Fruit fly (Drosophila melanogaster): ENCODE data around the gene RpL34a.

RpL34a gene

dm6 chr3R:26081380-26081991 is 22.4 kb upstream of the RpL34a start (continued):
- no peak for TF ChIP-seq CG15011 (GFP tag; optimal IDR thresholded peaks at IDR 0.05)
- TF ChIP-seq CG42726 (GFP tag; IDR thresholded peaks at IDR 0.05; ENCODE audit: partially characterized antibody): no peak
- no peak for TF ChIP-seq salm (tag; optimal IDR thresholded peaks at IDR 0.05)
- no peak for TF ChIP-seq Mes4 (GFP tag; optimal IDR thresholded peaks at IDR 0.05)
- no peak for TF ChIP-seq Lpt (GFP tag; optimal IDR thresholded peaks at IDR 0.05)
- TF ChIP-seq pb (GFP tag; optimal IDR thresholded peaks at IDR 0.05): no peak
- peak; percentile 60 for TF ChIP-seq CG13424 (tag; optimal IDR thresholded peaks at IDR 0.05)
- no peak for TF ChIP-seq CG14050 (GFP tag; IDR thresholded peaks at IDR 0.05)
- TF ChIP-seq CG8388 (GFP tag; optimal IDR thresholded peaks at IDR 0.05): peak; percentile 54
- TF ChIP-seq cas (GFP tag; IDR thresholded peaks at IDR 0.05): no peak
- no peak for TF ChIP-seq Scr (GFP tag; IDR thresholded peaks at IDR 0.05; ENCODE audit: partially characterized antibody)
- TF ChIP-seq pfk (GFP tag; optimal IDR thresholded peaks at IDR 0.05): no peak
- TF ChIP-seq C15 (GFP tag; IDR thresholded peaks at IDR 0.05): no peak
- TF ChIP-seq sim (GFP tag; IDR thresholded peaks at IDR 0.05): 0 out of 2 replicates have a peak, but pooled peaks have one; percentile 7
- TF ChIP-seq CG18764 (GFP tag; optimal IDR thresholded peaks at IDR 0.05): peak; percentile 13
- TF ChIP-seq CG11085 (GFP tag; IDR thresholded peaks at IDR 0.05): no peak
- no peak for TF ChIP-seq ab (GFP tag; optimal IDR thresholded peaks at IDR 0.05)
- no peak for TF ChIP-seq Mad (GFP tag; optimal IDR thresholded peaks at IDR 0.05)
- peak; percentile 82 for TF ChIP-seq CG2712 (tag; optimal IDR thresholded peaks at IDR 0.05)
- no peak for TF ChIP-seq CG13296 (GFP tag; optimal IDR thresholded peaks at IDR 0.05)
- TF ChIP-seq CG4617 (GFP tag; optimal IDR thresholded peaks at IDR 0.05; ENCODE audit: borderline replicate concordance): no peak
- TF ChIP-seq Lim3 (GFP tag; IDR thresholded peaks at IDR 0.05): no peak
- peak; percentile 61 for TF ChIP-seq CG17359 (tag; optimal IDR thresholded peaks at IDR 0.05)
- TF ChIP-seq bsh (GFP tag; optimal IDR thresholded peaks at IDR 0.05): peak; percentile 31 to 84
- TF ChIP-seq nom (GFP tag; optimal IDR thresholded peaks at IDR 0.05): peak; percentile 62
- TF ChIP-seq MBD-R2 (GFP tag; IDR thresholded peaks at IDR 0.05): no peak
- TF ChIP-seq inv (GFP tag; IDR thresholded peaks at IDR 0.05; ENCODE audit: partially characterized antibody): no peak
- no peak for TF ChIP-seq CG7357 (GFP tag; IDR thresholded peaks at IDR 0.05)
- TF ChIP-seq Gsc (GFP tag; IDR thresholded peaks at IDR 0.05): no peak
- no peak for TF ChIP-seq tx (GFP tag; optimal IDR thresholded peaks at IDR 0.05)
- TF ChIP-seq sqz (GFP tag; optimal IDR thresholded peaks at IDR 0.05): peak; percentile 6
- TF ChIP-seq Dll (GFP tag; IDR thresholded peaks at IDR 0.05; ENCODE audit: partially characterized antibody): no peak
- no peak for TF ChIP-seq Sin3A (optimal IDR thresholded peaks at IDR 0.05)
- no peak for TF ChIP-seq CG13123 (GFP tag; optimal IDR thresholded peaks at IDR 0.05)
- TF ChIP-seq CG8478 (optimal IDR thresholded peaks at IDR 0.05): no peak
- TF ChIP-seq Sox100B (GFP tag; optimal IDR thresholded peaks at IDR 0.05): peak; percentile 56
- no peak for TF ChIP-seq CG15073 (GFP tag; optimal IDR thresholded peaks at IDR 0.05)
- TF ChIP-seq CoRest (tag; optimal IDR thresholded peaks at IDR 0.05): peak; percentile 41
- no peak; the same call in 1 of the 2 replicates for TF ChIP-seq sens-2 (GFP tag; IDR thresholded peaks at IDR 0.05)
- no peak for TF ChIP-seq eyg (GFP tag; optimal IDR thresholded peaks at IDR 0.05)
- TF ChIP-seq CG31365 (tag; optimal IDR thresholded peaks at IDR 0.05): no peak
- TF ChIP-seq twi (tag; optimal IDR thresholded peaks at IDR 0.05): no peak
- no peak for TF ChIP-seq CG14965 (GFP tag; optimal IDR thresholded peaks at IDR 0.05; ENCODE audit: borderline replicate concordance)
- peak; percentile 23 for TF ChIP-seq CG33557 (GFP tag; optimal IDR thresholded peaks at IDR 0.05)
- no peak for TF ChIP-seq trh (GFP tag; optimal IDR thresholded peaks at IDR 0.05)
- no peak for TF ChIP-seq CG5953 (GFP tag; IDR thresholded peaks at IDR 0.05)
- no peak for TF ChIP-seq CG7745 (tag; optimal IDR thresholded peaks at IDR 0.05)
- TF ChIP-seq Meics (GFP tag; optimal IDR thresholded peaks at IDR 0.05): no peak
- no peak for TF ChIP-seq CG6791 (GFP tag; IDR thresholded peaks at IDR 0.05; ENCODE audit: partially characterized antibody)
- TF ChIP-seq Kr (GFP tag; optimal IDR thresholded peaks at IDR 0.05): no peak
- peak; percentile 51 for TF ChIP-seq lab (GFP tag; optimal IDR thresholded peaks at IDR 0.05)
